Fruit fly (Drosophila melanogaster) whole organism, wandering third instar larva: Measurements from ENCODE around the gene CG12116.
A peak's percentile ranks its signal among the peaks of the same experiment; 100 is the strongest.

Experiments
- Abd-B ChIP-seq: fragments of >200 bp; optimal IDR thresholded peaks from 2 replicates; lab custom pipeline; 2017; ENCODE audit warnings: missing biosample characterization, missing genetic modification characterization
- CG32264 ChIP-seq: fragments of 200-800 bp; sonication (Bioruptor generic); optimal IDR thresholded peaks from 2 replicates; lab custom pipeline; 2016; ENCODE audit warnings: missing biosample characterization, missing genetic modification characterization
- CG9705 ChIP-seq: fragments of 200-800 bp; sonication (Bioruptor generic); optimal IDR thresholded peaks from 2 replicates; lab custom pipeline; 2018; ENCODE audit warnings: missing biosample characterization, mild to moderate bottlenecking, missing genetic modification characterization
- CrebA ChIP-seq: fragments of 200-800 bp; sonication (Bioruptor generic); optimal IDR thresholded peaks from 2 replicates; lab custom pipeline; 2016; ENCODE audit warnings: missing biosample characterization, mild to moderate bottlenecking, missing genetic modification characterization, borderline replicate concordance
- Dfd ChIP-seq: fragments of >200 bp; optimal IDR thresholded peaks from 2 replicates; lab custom pipeline; 2017; ENCODE audit warnings: missing biosample characterization, missing genetic modification characterization
- Dif ChIP-seq: fragments of 200-275, 200-300 bp; sonication (Bioruptor generic); optimal IDR thresholded peaks from 2 replicates; lab custom pipeline; 2018; ENCODE audit warnings: missing biosample characterization, missing genetic modification characterization; ENCODE audit not compliant: partially characterized antibody
- GATAd ChIP-seq: sonication (Bioruptor generic); optimal IDR thresholded peaks from 2 replicates; lab custom pipeline; 2016; ENCODE audit warnings: missing biosample characterization, missing genetic modification characterization
- HLH106 ChIP-seq: fragments of 200-800 bp; optimal IDR thresholded peaks from 3 replicates; lab custom pipeline; 2019; ENCODE audit warnings: missing biosample characterization, mild to moderate bottlenecking, missing genetic modification characterization, moderate library complexity
- Hnf4 ChIP-seq: fragments of 200-800 bp; sonication (Bioruptor generic); optimal IDR thresholded peaks from 2 replicates; lab custom pipeline; 2016; ENCODE audit warnings: missing biosample characterization, mild to moderate bottlenecking, missing genetic modification characterization
- Hr78 ChIP-seq: fragments of >200 bp; optimal IDR thresholded peaks from 2 replicates; lab custom pipeline; 2017; ENCODE audit warnings: missing biosample characterization, missing genetic modification characterization
- Hr83 ChIP-seq: fragments of 200-300 bp; sonication (Bioruptor generic); optimal IDR thresholded peaks from 2 replicates; lab custom pipeline; 2016; ENCODE audit warnings: missing biosample characterization, mild to moderate bottlenecking, missing genetic modification characterization, moderate library complexity; ENCODE audit not compliant: poor library complexity, severe bottlenecking
- Jra ChIP-seq: sonication (Bioruptor generic); optimal IDR thresholded peaks from 2 replicates; lab custom pipeline; 2016; ENCODE audit warnings: missing biosample characterization, missing genetic modification characterization
- Mio ChIP-seq: sonication (Bioruptor generic); optimal IDR thresholded peaks from 2 replicates; lab custom pipeline; 2016; ENCODE audit warnings: missing biosample characterization, missing genetic modification characterization
- Myc ChIP-seq: fragments of >200 bp; optimal IDR thresholded peaks from 2 replicates; lab custom pipeline; 2017
- N ChIP-seq: fragments of >200 bp; optimal IDR thresholded peaks from 2 replicates; lab custom pipeline; 2018; ENCODE audit warnings: missing biosample characterization, missing external identifiers, missing genetic modification characterization
- OdsH ChIP-seq: fragments of 200-800 bp; sonication (Bioruptor generic); optimal IDR thresholded peaks from 2 replicates; lab custom pipeline; 2016; ENCODE audit warnings: missing biosample characterization, mild to moderate bottlenecking, missing genetic modification characterization
- Rel ChIP-seq, 2 experiments: fragments of 200-800 bp; sonication (Bioruptor generic) in 1 of 2; optimal IDR thresholded peaks; 2 replicates in 1 of 2; 3 replicates in 1 of 2; lab custom pipeline; 2016 to 2019; ENCODE audit warnings: mild to moderate bottlenecking in 2 of 2, missing biosample characterization in 2 of 2, missing genetic modification characterization in 2 of 2, moderate library complexity in 1 of 2
- Sp1 ChIP-seq: fragments of 200-800 bp; sonication (Bioruptor generic); optimal IDR thresholded peaks from 3 replicates; lab custom pipeline; 2019; ENCODE audit warnings: missing biosample characterization, mild to moderate bottlenecking, missing genetic modification characterization, moderate library complexity
- Vsx2 ChIP-seq: fragments of 200-300, 225-300 bp; sonication (Bioruptor generic); optimal IDR thresholded peaks from 2 replicates; lab custom pipeline; 2018; ENCODE audit warnings: missing biosample characterization, missing genetic modification characterization; ENCODE audit not compliant: partially characterized antibody
- br ChIP-seq: fragments of 200-800 bp; sonication (Bioruptor generic); optimal IDR thresholded peaks from 2 replicates; lab custom pipeline; 2016; ENCODE audit warnings: missing biosample characterization, missing genetic modification characterization
- brk ChIP-seq: fragments of 200-800 bp; sonication (Bioruptor generic); optimal IDR thresholded peaks from 2 replicates; lab custom pipeline; 2016; ENCODE audit warnings: missing biosample characterization, mild to moderate bottlenecking, missing genetic modification characterization
- dl ChIP-seq, 2 experiments: fragments of 175-275, 200-275 bp in 1 of 2; fragments of 200-275 bp in 1 of 2; sonication (Bioruptor generic); optimal IDR thresholded peaks; lab custom pipeline; 2018; ENCODE audit warnings: mild to moderate bottlenecking in 2 of 2, missing biosample characterization in 2 of 2, missing genetic modification characterization in 2 of 2, moderate library complexity in 2 of 2; ENCODE audit not compliant: partially characterized antibody in 2 of 2, insufficient read depth in 1 of 2
- dmrt93B ChIP-seq: fragments of 200-800 bp; sonication (Bioruptor generic); optimal IDR thresholded peaks from 2 replicates; lab custom pipeline; 2018; ENCODE audit warnings: missing biosample characterization, mild to moderate bottlenecking, missing genetic modification characterization
- dsf ChIP-seq: sonication (Bioruptor generic); optimal IDR thresholded peaks from 2 replicates; lab custom pipeline; 2016; ENCODE audit warnings: missing biosample characterization, missing genetic modification characterization, borderline replicate concordance
- ey ChIP-seq: fragments of 200-800 bp; sonication (Bioruptor generic); optimal IDR thresholded peaks from 2 replicates; lab custom pipeline; 2016; ENCODE audit warnings: missing biosample characterization, missing genetic modification characterization
- foxo ChIP-seq, 2 experiments: fragments of 200-800 bp; sonication (Bioruptor generic); optimal IDR thresholded peaks; 2 replicates in 1 of 2; 3 replicates in 1 of 2; lab custom pipeline; 2016 to 2017; ENCODE audit warnings: missing biosample characterization in 2 of 2, missing genetic modification characterization in 2 of 2
- fru ChIP-seq: fragments of 200-800 bp; sonication (Bioruptor generic); optimal IDR thresholded peaks from 3 replicates; lab custom pipeline; 2016; ENCODE audit warnings: missing biosample characterization, mild to moderate bottlenecking, missing genetic modification characterization
- h ChIP-seq: fragments of 200-800 bp; sonication (Bioruptor generic); optimal IDR thresholded peaks from 3 replicates; lab custom pipeline; 2016; ENCODE audit warnings: missing biosample characterization, mild to moderate bottlenecking, missing genetic modification characterization
- jim ChIP-seq: fragments of 175-275, 200-325 bp; sonication (Bioruptor generic); optimal IDR thresholded peaks from 2 replicates; lab custom pipeline; 2016; ENCODE audit warnings: missing biosample characterization, mild to moderate bottlenecking, missing genetic modification characterization
- lola ChIP-seq: fragments of >200 bp; optimal IDR thresholded peaks from 2 replicates; lab custom pipeline; 2017; ENCODE audit warnings: missing biosample characterization, missing genetic modification characterization
- pan ChIP-seq: fragments of >200 bp; optimal IDR thresholded peaks from 2 replicates; lab custom pipeline; 2017
- psq ChIP-seq: fragments of 200-800 bp; sonication (Bioruptor generic); optimal IDR thresholded peaks from 3 replicates; lab custom pipeline; 2017; ENCODE audit warnings: missing biosample characterization, mild to moderate bottlenecking, missing genetic modification characterization, moderate library complexity
- rgr ChIP-seq: fragments of 200-800 bp; sonication (Bioruptor generic); optimal IDR thresholded peaks from 3 replicates; lab custom pipeline; 2016; ENCODE audit warnings: missing biosample characterization, mild to moderate bottlenecking, missing genetic modification characterization
- sage ChIP-seq: fragments of 200-800 bp; sonication (Bioruptor generic); optimal IDR thresholded peaks from 2 replicates; lab custom pipeline; 2016; ENCODE audit warnings: missing biosample characterization, mild to moderate bottlenecking, missing genetic modification characterization
- sv ChIP-seq: fragments of 200-800 bp; sonication (Bioruptor generic); optimal IDR thresholded peaks from 3 replicates; lab custom pipeline; 2016; ENCODE audit warnings: missing biosample characterization, missing genetic modification characterization
- tai ChIP-seq: sonication (Bioruptor generic); optimal IDR thresholded peaks from 2 replicates; lab custom pipeline; 2016; ENCODE audit warnings: missing biosample characterization, missing genetic modification characterization
- usp ChIP-seq: fragments of >200 bp; optimal IDR thresholded peaks from 2 replicates; lab custom pipeline; 2017; ENCODE audit warnings: missing biosample characterization, missing genetic modification characterization
- woc ChIP-seq: sonication (Bioruptor generic); optimal IDR thresholded peaks from 2 replicates; lab custom pipeline; 2016; ENCODE audit warnings: missing biosample characterization, mild to moderate bottlenecking, missing genetic modification characterization

CG12116 gene

DNA sequence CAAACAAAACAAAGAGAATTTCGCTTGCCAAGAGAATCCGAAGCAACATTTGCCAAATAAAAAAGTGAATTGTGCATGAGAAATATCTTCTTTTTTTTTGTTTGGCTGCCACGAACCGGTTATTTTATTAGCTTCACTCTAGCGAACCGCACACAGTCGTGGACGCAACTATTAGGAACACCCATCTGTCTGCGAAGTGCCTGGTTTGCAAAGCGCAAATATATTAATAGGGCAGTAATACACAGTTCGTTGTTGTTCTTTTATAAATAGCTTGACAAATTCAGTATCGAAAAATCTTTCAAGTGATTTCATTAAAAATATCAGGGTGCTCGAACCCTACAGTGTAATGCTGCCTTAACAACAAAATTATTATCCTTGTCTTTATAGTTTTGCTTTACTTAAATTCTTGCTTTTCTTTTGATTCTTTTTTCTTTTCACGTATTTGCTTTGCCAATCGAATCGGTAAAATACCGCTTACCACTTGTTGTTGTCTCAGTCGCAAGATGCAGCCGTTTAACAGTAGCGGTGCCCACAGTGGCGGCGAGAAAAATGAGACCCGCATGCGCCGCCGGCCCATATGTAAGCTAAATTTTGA lies 22.7 kb upstream of the CG12116 start:
- TF ChIP-seq Sp1 (GFP tag; lab: Kevin White, UChicago), result peak; percentile 29
- TF ChIP-seq Mio (GFP tag; lab: Kevin White, UChicago), result no peak
- no peak for TF ChIP-seq Abd-B (GFP tag; lab: Kevin White, UChicago)
- TF ChIP-seq psq (GFP tag; lab: Kevin White, UChicago), result peak; percentile 47
- TF ChIP-seq lola (GFP tag; lab: Kevin White, UChicago), result no peak
- TF ChIP-seq brk, result no peak
- no peak for TF ChIP-seq dmrt93B (GFP tag; lab: Kevin White, UChicago)
- TF ChIP-seq sv, result no peak
- TF ChIP-seq Rel (GFP tag; optimal IDR thresholded peaks at IDR 0.05; lab: Kevin White, UChicago), result no peak
- TF ChIP-seq Rel (tag; optimal IDR thresholded peaks at IDR 0.05; lab: Kevin White, UChicago), result no peak
- no peak for TF ChIP-seq Hr78
- TF ChIP-seq GATAd, result no peak
- no peak for TF ChIP-seq Dfd
- peak in 1 of 2 experiments; percentile 61 for TF ChIP-seq foxo (GFP tag; optimal IDR thresholded peaks at IDR 0.05; lab: Kevin White, UChicago)
- TF ChIP-seq Hnf4 (GFP tag; lab: Kevin White, UChicago), result peak; percentile 9
- no peak for TF ChIP-seq jim (GFP tag; lab: Kevin White, UChicago)
- peak; percentile 53 for TF ChIP-seq HLH106 (tag; lab: Kevin White, UChicago)
- TF ChIP-seq pan (lab: Kevin White, UChicago), result no peak
- TF ChIP-seq CrebA (GFP tag; lab: Kevin White, UChicago), result no peak
- TF ChIP-seq dl (GFP tag; optimal IDR thresholded peaks at IDR 0.05; lab: Kevin White, UChicago; ENCODE audit: insufficient read depth in 1 of 2, partially characterized antibody in 2 of 2), result no peak
- TF ChIP-seq woc (GFP tag; lab: Kevin White, UChicago), result peak; percentile 23
- TF ChIP-seq Myc, result no peak
- peak; percentile 2 for TF ChIP-seq br (GFP tag; lab: Kevin White, UChicago)
- peak; percentile 8 for TF ChIP-seq OdsH (GFP tag; lab: Kevin White, UChicago)
- TF ChIP-seq N (GFP tag; lab: Kevin White, UChicago), result no peak
- TF ChIP-seq Vsx2 (GFP tag; lab: Kevin White, UChicago), result peak; percentile 89
- TF ChIP-seq Jra (GFP tag; lab: Kevin White, UChicago), result peak; percentile 4
- TF ChIP-seq fru (GFP tag; lab: Kevin White, UChicago), result peak; percentile 27
- peak; percentile 19 for TF ChIP-seq h (GFP tag; lab: Kevin White, UChicago)
- TF ChIP-seq rgr (GFP tag; lab: Kevin White, UChicago), result no peak
- TF ChIP-seq Dif (GFP tag; lab: Kevin White, UChicago), result no peak
- no peak for TF ChIP-seq sage (GFP tag; lab: Kevin White, UChicago)
- no peak for TF ChIP-seq CG9705 (GFP tag; lab: Kevin White, UChicago)
- TF ChIP-seq usp, result no peak
- peak; percentile 57 for TF ChIP-seq Hr83 (GFP tag; lab: Kevin White, UChicago)
- no peak for TF ChIP-seq CG32264 (GFP tag; lab: Kevin White, UChicago)
- TF ChIP-seq tai, result no peak
- TF ChIP-seq ey (GFP tag; lab: Kevin White, UChicago), result peak; percentile 24
- TF ChIP-seq dsf (GFP tag; lab: Kevin White, UChicago), result no peak

- no peak for TF ChIP-seq CrebA (GFP tag; lab: Kevin White, UChicago)
- TF ChIP-seq rgr (GFP tag; lab: Kevin White, UChicago), result peak; percentile 16
- no peak for TF ChIP-seq br (GFP tag; lab: Kevin White, UChicago)
- TF ChIP-seq foxo (GFP tag; optimal IDR thresholded peaks at IDR 0.05; lab: Kevin White, UChicago), result peak in 1 of 2 experiments; percentile 16
- TF ChIP-seq N (GFP tag; lab: Kevin White, UChicago), result no peak
- peak; percentile 40 for TF ChIP-seq woc (GFP tag; lab: Kevin White, UChicago)
- no peak for TF ChIP-seq Abd-B (GFP tag; lab: Kevin White, UChicago)
- TF ChIP-seq lola (GFP tag; lab: Kevin White, UChicago), result no peak
- no peak for TF ChIP-seq sage (GFP tag; lab: Kevin White, UChicago)
- TF ChIP-seq Sp1 (GFP tag; lab: Kevin White, UChicago), result peak; percentile 39
- TF ChIP-seq fru (GFP tag; lab: Kevin White, UChicago), result peak; percentile 39
- no peak for TF ChIP-seq dl (GFP tag; optimal IDR thresholded peaks at IDR 0.05; lab: Kevin White, UChicago; ENCODE audit: insufficient read depth in 1 of 2, partially characterized antibody in 2 of 2)
- peak; percentile 29 for TF ChIP-seq dmrt93B (GFP tag; lab: Kevin White, UChicago)
- no peak for TF ChIP-seq usp
- peak; percentile 17 for TF ChIP-seq h (GFP tag; lab: Kevin White, UChicago)
- TF ChIP-seq ey (GFP tag; lab: Kevin White, UChicago), result peak; percentile 25
- TF ChIP-seq Jra (GFP tag; lab: Kevin White, UChicago), result no peak
- peak; percentile 65 for TF ChIP-seq HLH106 (tag; lab: Kevin White, UChicago)
- TF ChIP-seq jim (GFP tag; lab: Kevin White, UChicago), result no peak
- no peak for TF ChIP-seq Dfd
- no peak for TF ChIP-seq OdsH (GFP tag; lab: Kevin White, UChicago)
- no peak for TF ChIP-seq Dif (GFP tag; lab: Kevin White, UChicago)
These were observed 22.1 kb upstream of the CG12116 start for dm6 chrX:8490976-8491345.
